Worm (Caenorhabditis elegans) whole organism, L4 larva: ENCODE measurements around the gene srh-296.
A peak's percentile ranks its signal among the peaks of the same experiment; 100 is the strongest.

ENCODE experiments used
- F49E8.2 ChIP-seq: sonication (generic microtip); optimal IDR thresholded peaks from 2 replicates; lab custom pipeline; 2016; ENCODE audit warnings: missing compliant biosample characterization, mild to moderate bottlenecking, missing genetic modification characterization, borderline replicate concordance
- T26A8.4 ChIP-seq: fragments of 200-800 bp; sonication (Bioruptor generic); IDR thresholded peaks from 2 replicates; pipeline ENCODE4 v1.3.6; 2022; ENCODE audit warnings: missing genetic modification characterization, missing compliant biosample characterization
- Y105C5A.15 ChIP-seq: fragments of 200-800 bp; sonication (Bioruptor generic); IDR thresholded peaks from 2 replicates; pipeline ENCODE4 v1.3.6; 2022; ENCODE audit warnings: missing genetic modification characterization, missing compliant biosample characterization
- Y5F2A.4 ChIP-seq: fragments of 200-800 bp; sonication (Bioruptor generic); optimal IDR thresholded peaks from 2 replicates; lab custom pipeline; 2018; ENCODE audit warnings: mild to moderate bottlenecking, missing genetic modification characterization, missing compliant biosample characterization
- ZK337.2 ChIP-seq: fragments of 200-800 bp; sonication (Bioruptor generic); IDR thresholded peaks from 2 replicates; pipeline ENCODE4 v1.3.6; 2022; ENCODE audit warnings: missing genetic modification reagents, missing genetic modification characterization, missing compliant biosample characterization
- ceh-20 ChIP-seq: fragments of 200-800 bp; sonication (Bioruptor generic); IDR thresholded peaks from 2 replicates; pipeline ENCODE4 v1.3.6; 2022; ENCODE audit warnings: missing genetic modification reagents, missing genetic modification characterization, missing compliant biosample characterization
- ceh-28 ChIP-seq: fragments of 150-350 bp; optimal IDR thresholded peaks from 2 replicates; lab custom pipeline; 2014; ENCODE audit warnings: missing biosample characterization, missing genetic modification reagents, missing genetic modification characterization
- ceh-32 ChIP-seq: sonication (generic microtip); optimal IDR thresholded peaks from 2 replicates; lab custom pipeline; 2016; ENCODE audit warnings: mild to moderate bottlenecking, missing genetic modification characterization, missing compliant biosample characterization; ENCODE audit not compliant: poor library complexity
- dve-1 ChIP-seq: sonication (generic microtip); optimal IDR thresholded peaks from 2 replicates; lab custom pipeline; 2017; ENCODE audit warnings: antibody characterized with exemption, mild to moderate bottlenecking, missing genetic modification characterization, missing compliant biosample characterization; ENCODE audit not compliant: insufficient read depth
- hlh-30 ChIP-seq: sonication (generic microtip); optimal IDR thresholded peaks from 2 replicates; lab custom pipeline; 2017; ENCODE audit warnings: antibody characterized with exemption, mild to moderate bottlenecking, missing genetic modification characterization, missing compliant biosample characterization; ENCODE audit not compliant: insufficient read depth
- hmg-1.1 ChIP-seq: fragments of 200-800 bp; sonication (Bioruptor generic); IDR thresholded peaks from 2 replicates; pipeline ENCODE4 v1.3.6; 2022; ENCODE audit warnings: missing genetic modification reagents, missing genetic modification characterization, missing compliant biosample characterization
- lim-7 ChIP-seq: fragments of 200-800 bp; sonication (Bioruptor generic); IDR thresholded peaks from 2 replicates; pipeline ENCODE4 v1.3.6; 2022; ENCODE audit warnings: missing genetic modification characterization, missing compliant biosample characterization
- lin-13 ChIP-seq: fragments of 150-350 bp; optimal IDR thresholded peaks from 2 replicates; lab custom pipeline; 2014; ENCODE audit warnings: missing biosample characterization, missing genetic modification reagents, missing genetic modification characterization
- lin-15B ChIP-seq: fragments of 150-350 bp; sonication (generic microtip); optimal IDR thresholded peaks from 3 replicates; lab custom pipeline; 2014; ENCODE audit warnings: missing biosample characterization, missing genetic modification characterization
- mdt-29 ChIP-seq: fragments of 200-800 bp; sonication (Bioruptor generic); IDR thresholded peaks from 2 replicates; pipeline ENCODE4 v1.3.6; 2022; ENCODE audit warnings: missing genetic modification reagents, missing genetic modification characterization, missing compliant biosample characterization
- nhr-11 ChIP-seq: fragments of 150-350 bp; optimal IDR thresholded peaks from 2 replicates; lab custom pipeline; 2014; ENCODE audit warnings: missing biosample characterization, missing genetic modification characterization
- nhr-28 ChIP-seq: fragments of 150-350 bp; optimal IDR thresholded peaks from 2 replicates; lab custom pipeline; 2014; ENCODE audit warnings: missing biosample characterization, missing genetic modification characterization
- nhr-42 ChIP-seq: fragments of 200-800 bp; sonication (Bioruptor generic); IDR thresholded peaks from 2 replicates; pipeline ENCODE4 v1.3.6; 2022; ENCODE audit warnings: missing genetic modification characterization, missing compliant biosample characterization
- nhr-48 ChIP-seq: sonication (generic microtip); optimal IDR thresholded peaks from 2 replicates; lab custom pipeline; 2016; ENCODE audit warnings: mild to moderate bottlenecking, missing genetic modification characterization, missing compliant biosample characterization
- nhr-76 ChIP-seq: fragments of 150-350 bp; optimal IDR thresholded peaks from 2 replicates; lab custom pipeline; 2014; ENCODE audit warnings: missing biosample characterization, missing genetic modification characterization
- nhr-77 ChIP-seq: fragments of 150-350 bp; optimal IDR thresholded peaks from 2 replicates; lab custom pipeline; 2014; ENCODE audit warnings: missing biosample characterization, missing genetic modification characterization
- pha-4 ChIP-seq, 2 experiments: fragments of 150-350 bp in 1 of 2; fragments of 200-800 bp in 1 of 2; sonication (Bioruptor generic) in 1 of 2; IDR thresholded peaks in 1 of 2; optimal IDR thresholded peaks in 1 of 2; 2 replicates each; pipeline versions ENCODE4 v1.3.6 to Lab custom; 2014 to 2022; ENCODE audit warnings: missing genetic modification characterization in 2 of 2, missing genetic modification reagents in 2 of 2, missing biosample characterization in 1 of 2, missing compliant biosample characterization in 1 of 2
- rbr-2 ChIP-seq: sonication (generic microtip); optimal IDR thresholded peaks from 2 replicates; lab custom pipeline; 2016; ENCODE audit warnings: missing genotype, missing genetic modification characterization, missing compliant biosample characterization
- snpc-4 ChIP-seq: fragments of 150-350 bp; optimal IDR thresholded peaks from 2 replicates; lab custom pipeline; 2014; ENCODE audit warnings: missing biosample characterization, missing genetic modification characterization
- spr-1 ChIP-seq: sonication (generic microtip); optimal IDR thresholded peaks from 2 replicates; lab custom pipeline; 2016; ENCODE audit warnings: mild to moderate bottlenecking, missing genetic modification characterization, missing compliant biosample characterization
- tag-97 ChIP-seq: fragments of 200-800 bp; sonication (Bioruptor generic); IDR thresholded peaks from 2 replicates; pipeline ENCODE4 v1.3.6; 2022; ENCODE audit warnings: missing genetic modification characterization, missing compliant biosample characterization
- zfp-3 ChIP-seq: fragments of 200-800 bp; sonication (Bioruptor generic); conservative IDR thresholded peaks from 2 replicates; pipeline ENCODE4 v1.3.6; 2022; ENCODE audit warnings: missing genetic modification reagents, missing genetic modification characterization, missing compliant biosample characterization

srh-296 gene

DNA sequence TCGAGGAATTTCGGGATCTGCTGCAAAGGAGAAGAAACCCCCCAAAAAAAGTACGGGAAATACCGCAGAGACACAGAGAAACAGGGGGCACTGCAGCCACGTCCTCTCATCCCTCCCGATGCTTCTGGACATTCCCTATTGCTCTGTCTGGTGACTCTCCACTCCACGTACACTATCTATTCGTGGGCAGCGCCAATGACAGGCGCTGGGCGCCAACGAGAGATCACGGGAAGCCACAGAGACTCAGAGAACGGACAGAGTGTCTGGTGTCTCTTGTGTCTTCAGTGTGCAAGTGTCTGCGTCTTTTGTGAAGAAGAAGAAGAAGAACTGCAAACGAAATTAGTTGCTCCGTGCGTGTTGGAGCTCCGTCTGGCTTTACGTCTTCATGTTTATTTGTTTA is 47.7 kb downstream of the srh-296 start (continued):
- TF ChIP-seq ZK337.2 (GFP tag; lab: Robert Waterston, UW) (no peak), nhr-11 (tag; lab: Kevin White, UChicago) (peak; percentile 88), nhr-77 (tag; lab: Kevin White, UChicago) (peak; percentile 42), lin-13 (GFP tag; lab: Kevin White, UChicago) (peak; percentile 53), F49E8.2 (tag; lab: Kevin White, UChicago) (no peak), spr-1 (tag; lab: Kevin White, UChicago) (peak; percentile 73), T26A8.4 (GFP tag; lab: Robert Waterston, UW) (peak; percentile 84), rbr-2 (tag; lab: Kevin White, UChicago) (peak; percentile 87), lim-7 (GFP tag; lab: Robert Waterston, UW) (no peak), nhr-76 (tag; lab: Kevin White, UChicago) (no peak), lin-15B (tag; lab: Kevin White, UChicago) (no peak), hlh-30 (peak; percentile 96), tag-97 (GFP tag; lab: Robert Waterston, UW) (no peak), nhr-48 (tag; lab: Kevin White, UChicago) (peak; percentile 77), ceh-20 (GFP tag; lab: Robert Waterston, UW) (peak; percentile 65), hmg-1.1 (GFP tag; lab: Robert Waterston, UW) (peak; percentile 97), Y5F2A.4 (GFP tag; lab: Kevin White, UChicago) (no peak), ceh-32 (no peak), Y105C5A.15 (GFP tag; lab: Robert Waterston, UW) (no peak), nhr-42 (0 out of 2 replicates have a peak, but pooled peaks have one; percentile 40), dve-1 (tag; lab: Kevin White, UChicago) (peak; percentile 89), nhr-28 (tag; lab: Kevin White, UChicago) (peak; percentile 79), ceh-28 (no peak), zfp-3 (GFP tag; lab: Robert Waterston, UW) (no peak), pha-4 (GFP tag; IDR thresholded peaks at IDR 0.05; lab: Robert Waterston, UW) (peak; percentile 45), pha-4 (tag; optimal IDR thresholded peaks at IDR 0.05; lab: Kevin White, UChicago) (no peak), mdt-29 (GFP tag; lab: Robert Waterston, UW) (peak; percentile 70; the same call in 1 of the 2 replicates), snpc-4 (tag; lab: Kevin White, UChicago) (peak; percentile 20)

DNA sequence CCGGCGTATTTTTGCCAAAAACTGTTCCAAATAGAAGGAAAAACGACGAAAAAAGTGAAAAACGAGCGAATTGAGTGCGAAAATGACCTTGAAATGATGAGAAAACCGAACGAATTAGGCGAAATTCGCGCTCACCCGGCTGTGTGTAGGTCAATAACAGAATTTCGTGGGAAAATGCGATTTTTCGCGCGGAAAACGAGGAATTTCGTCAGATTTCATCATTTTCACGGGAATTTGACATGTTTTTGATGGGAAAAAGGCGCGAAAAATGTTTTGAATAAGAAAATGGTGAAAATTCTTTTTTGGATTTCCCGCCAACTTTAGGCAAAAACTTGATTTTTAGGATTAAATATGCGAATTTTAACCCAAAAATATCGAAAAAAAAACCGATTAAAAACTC is 48.9 kb downstream of the srh-296 start:
- TF ChIP-seq pha-4 (GFP tag; IDR thresholded peaks at IDR 0.05; lab: Robert Waterston, UW) (no peak), pha-4 (tag; optimal IDR thresholded peaks at IDR 0.05; lab: Kevin White, UChicago) (no peak), tag-97 (GFP tag; lab: Robert Waterston, UW) (no peak)

DNA sequence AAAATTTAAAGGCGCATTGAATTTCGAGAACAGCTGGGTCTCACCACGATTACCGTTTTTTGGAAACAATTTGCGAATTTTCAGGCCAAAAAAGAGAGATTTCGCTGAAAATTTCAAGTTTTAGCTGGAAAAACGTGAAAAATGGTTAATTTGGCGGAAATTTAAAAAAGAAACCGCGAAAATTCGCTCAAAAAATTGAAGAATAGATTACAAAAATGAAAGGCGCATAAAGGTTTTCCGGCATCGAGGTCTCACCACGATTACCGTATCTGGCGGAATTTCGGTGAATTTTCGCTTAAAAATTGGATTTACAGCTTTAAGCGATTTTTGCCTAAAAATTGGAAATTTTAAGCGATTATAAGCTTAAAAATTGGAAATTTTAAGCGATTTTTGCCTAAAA is 49.4 kb downstream of the srh-296 start:
- peak; percentile 31 for TF ChIP-seq F49E8.2 (tag; lab: Kevin White, UChicago)
- no peak for TF ChIP-seq hmg-1.1 (GFP tag; lab: Robert Waterston, UW)
